Worm (Caenorhabditis elegans) whole organism, L2 larva: ENCODE results near the gene ufm-1.

Experiments
- C34F6.9 ChIP-seq: fragments of 150-350 bp; optimal IDR thresholded peaks from 2 replicates; lab custom pipeline; 2014; ENCODE audit warnings: missing biosample characterization, missing genetic modification characterization
- F13H6.1 ChIP-seq: sonication (generic microtip); optimal IDR thresholded peaks from 2 replicates; lab custom pipeline; 2016; ENCODE audit warnings: missing genetic modification characterization, missing compliant biosample characterization
- R02D3.7 ChIP-seq: fragments of 150-350 bp; optimal IDR thresholded peaks from 2 replicates; lab custom pipeline; 2014; ENCODE audit warnings: missing biosample characterization, missing genetic modification characterization
- Y55F3AM.14 ChIP-seq: fragments of 200-800 bp; sonication (Bioruptor generic); optimal IDR thresholded peaks from 2 replicates; lab custom pipeline; 2018; ENCODE audit warnings: mild to moderate bottlenecking, missing genetic modification characterization, missing compliant biosample characterization
- ZK546.5 ChIP-seq: sonication (generic microtip); optimal IDR thresholded peaks from 2 replicates; lab custom pipeline; 2017; ENCODE audit warnings: missing biosample characterization, missing genetic modification characterization
- alr-1 ChIP-seq: fragments of 150-350 bp; optimal IDR thresholded peaks from 2 replicates; lab custom pipeline; 2014; ENCODE audit warnings: missing biosample characterization, missing genetic modification characterization
- ama-1 ChIP-seq: fragments of 150-350 bp; optimal IDR thresholded peaks from 2 replicates; lab custom pipeline; 2018; ENCODE audit warnings: inconsistent platforms
- blmp-1 ChIP-seq: sonication (generic microtip); optimal IDR thresholded peaks from 2 replicates; lab custom pipeline; 2017; ENCODE audit warnings: missing genetic modification characterization, mild to moderate bottlenecking, missing compliant biosample characterization, antibody characterized with exemption, moderate library complexity; ENCODE audit not compliant: insufficient read depth
- ceh-16 ChIP-seq: fragments of 150-350 bp; optimal IDR thresholded peaks from 2 replicates; lab custom pipeline; 2014; ENCODE audit warnings: missing biosample characterization, missing genetic modification characterization
- ceh-82 ChIP-seq: fragments of 150-350 bp; optimal IDR thresholded peaks from 2 replicates; lab custom pipeline; 2014; ENCODE audit warnings: missing biosample characterization, missing genetic modification characterization
- crh-2 ChIP-seq: sonication (generic microtip); optimal IDR thresholded peaks from 2 replicates; lab custom pipeline; 2017; ENCODE audit warnings: missing biosample characterization, missing genetic modification characterization
- dmd-4 ChIP-seq: sonication (generic microtip); optimal IDR thresholded peaks from 2 replicates; lab custom pipeline; 2017; ENCODE audit warnings: missing biosample characterization, missing genetic modification characterization
- egl-27 ChIP-seq: sonication (generic microtip); optimal IDR thresholded peaks from 3 replicates; lab custom pipeline; 2017; ENCODE audit warnings: missing biosample characterization, missing genetic modification reagents, missing genetic modification characterization
- elt-1 ChIP-seq: fragments of 150-350 bp; optimal IDR thresholded peaks from 2 replicates; lab custom pipeline; 2014; ENCODE audit warnings: missing biosample characterization, missing genetic modification characterization
- elt-3 ChIP-seq: sonication (generic microtip); optimal IDR thresholded peaks from 2 replicates; lab custom pipeline; 2017; ENCODE audit warnings: missing biosample characterization, missing genetic modification characterization
- fos-1 ChIP-seq: fragments of 150-350 bp; optimal IDR thresholded peaks from 2 replicates; lab custom pipeline; 2014; ENCODE audit warnings: missing biosample characterization, missing genetic modification characterization
- gmeb-1 ChIP-seq: fragments of 150-350 bp; optimal IDR thresholded peaks from 2 replicates; lab custom pipeline; 2014; ENCODE audit warnings: missing biosample characterization, missing genetic modification characterization
- lin-11 ChIP-seq: fragments of 150-350 bp; sonication (generic microtip); optimal IDR thresholded peaks from 2 replicates; lab custom pipeline; 2014; ENCODE audit warnings: missing biosample characterization, missing genetic modification characterization, inconsistent platforms, mixed read lengths
- lin-13 ChIP-seq: fragments of 150-350 bp; optimal IDR thresholded peaks from 2 replicates; lab custom pipeline; 2014; ENCODE audit warnings: missing biosample characterization, missing genetic modification reagents, missing genetic modification characterization
- lin-39 ChIP-seq: fragments of 150-350 bp; optimal IDR thresholded peaks from 2 replicates; lab custom pipeline; 2014; ENCODE audit warnings: missing biosample characterization, missing genetic modification reagents, missing genetic modification characterization
- lsy-2 ChIP-seq, 2 experiments: fragments of 150-350 bp in 1 of 2; sonication (generic microtip) in 1 of 2; optimal IDR thresholded peaks; 2 replicates each; lab custom pipeline; 2014 to 2017; ENCODE audit warnings: missing biosample characterization in 2 of 2, missing genetic modification characterization in 2 of 2
- mab-5 ChIP-seq: fragments of 150-350 bp; optimal IDR thresholded peaks from 2 replicates; lab custom pipeline; 2014; ENCODE audit warnings: missing biosample characterization, missing genetic modification characterization
- mbf-1 ChIP-seq: sonication (generic microtip); optimal IDR thresholded peaks from 2 replicates; lab custom pipeline; 2017; ENCODE audit warnings: missing biosample characterization, missing genetic modification characterization
- mdl-1 ChIP-seq, 2 experiments: fragments of 150-350 bp in 1 of 2; sonication (generic microtip) in 1 of 2; optimal IDR thresholded peaks; 2 replicates each; lab custom pipeline; 2017; ENCODE audit warnings: missing biosample characterization in 2 of 2, missing genetic modification characterization in 2 of 2
- nhr-10 ChIP-seq: sonication (generic microtip); optimal IDR thresholded peaks from 2 replicates; lab custom pipeline; 2017; ENCODE audit warnings: missing biosample characterization, missing genetic modification characterization
- nhr-11 ChIP-seq: fragments of 150-350 bp; optimal IDR thresholded peaks from 2 replicates; lab custom pipeline; 2014; ENCODE audit warnings: missing biosample characterization, missing genetic modification characterization
- nhr-12 ChIP-seq: fragments of 150-350 bp; optimal IDR thresholded peaks from 2 replicates; lab custom pipeline; 2014; ENCODE audit warnings: missing biosample characterization, missing genetic modification characterization
- nhr-129 ChIP-seq: fragments of 150-350 bp; optimal IDR thresholded peaks from 2 replicates; lab custom pipeline; 2014; ENCODE audit warnings: missing biosample characterization, missing genetic modification characterization
- nhr-21 ChIP-seq: fragments of 150-350 bp; optimal IDR thresholded peaks from 2 replicates; lab custom pipeline; 2014; ENCODE audit warnings: missing biosample characterization, missing genetic modification characterization
- nhr-23 ChIP-seq: fragments of 150-350 bp; optimal IDR thresholded peaks from 2 replicates; lab custom pipeline; 2014; ENCODE audit warnings: missing biosample characterization, missing genetic modification reagents, missing genetic modification characterization
- nhr-237 ChIP-seq: fragments of 150-350 bp; optimal IDR thresholded peaks from 2 replicates; lab custom pipeline; 2014; ENCODE audit warnings: missing biosample characterization, missing genetic modification characterization
- nhr-25 ChIP-seq: fragments of 150-350 bp; sonication (generic microtip); optimal IDR thresholded peaks from 3 replicates; lab custom pipeline; 2014; ENCODE audit warnings: missing biosample characterization, missing genetic modification characterization
- nhr-6 ChIP-seq: fragments of 150-350 bp; optimal IDR thresholded peaks from 2 replicates; lab custom pipeline; 2014; ENCODE audit warnings: missing biosample characterization, missing genetic modification characterization
- nhr-77 ChIP-seq: fragments of 150-350 bp; optimal IDR thresholded peaks from 2 replicates; lab custom pipeline; 2014; ENCODE audit warnings: missing biosample characterization, missing genetic modification characterization
- peb-1 ChIP-seq: fragments of 150-350 bp; optimal IDR thresholded peaks from 2 replicates; lab custom pipeline; 2014; ENCODE audit warnings: missing biosample characterization, missing genetic modification characterization
- sem-4 ChIP-seq: fragments of 150-350 bp; optimal IDR thresholded peaks from 2 replicates; lab custom pipeline; 2014; ENCODE audit warnings: missing biosample characterization, missing genetic modification reagents, missing genetic modification characterization
- skn-1 ChIP-seq: sonication (generic microtip); optimal IDR thresholded peaks from 2 replicates; lab custom pipeline; 2017; ENCODE audit warnings: missing biosample characterization, missing genetic modification characterization
- sma-3 ChIP-seq: sonication (generic microtip); optimal IDR thresholded peaks from 2 replicates; lab custom pipeline; 2016; ENCODE audit warnings: missing genetic modification reagents, missing genetic modification characterization, missing compliant biosample characterization
- sma-9 ChIP-seq, 2 experiments: fragments of 150-350 bp in 1 of 2; sonication (generic microtip) in 1 of 2; optimal IDR thresholded peaks; 2 replicates each; lab custom pipeline; 2014 to 2016; ENCODE audit warnings: missing genetic modification characterization in 2 of 2, mild to moderate bottlenecking in 1 of 2, missing biosample characterization in 1 of 2, missing compliant biosample characterization in 1 of 2, missing genetic modification reagents in 1 of 2, moderate library complexity in 1 of 2
- snpc-4 ChIP-seq: fragments of 150-350 bp; optimal IDR thresholded peaks from 2 replicates; lab custom pipeline; 2014; ENCODE audit warnings: missing biosample characterization, missing genetic modification characterization
- unc-39 ChIP-seq: fragments of 150-350 bp; optimal IDR thresholded peaks from 2 replicates; lab custom pipeline; 2014; ENCODE audit warnings: missing biosample characterization, missing genetic modification characterization
- unc-55 ChIP-seq: fragments of 150-350 bp; sonication (generic microtip); optimal IDR thresholded peaks from 3 replicates; lab custom pipeline; 2014; ENCODE audit warnings: missing biosample characterization, missing genetic modification reagents, missing genetic modification characterization
- unc-62 ChIP-seq: fragments of 150-350 bp; optimal IDR thresholded peaks from 2 replicates; lab custom pipeline; 2014; ENCODE audit warnings: missing biosample characterization, missing genetic modification reagents, missing genetic modification characterization
- zag-1 ChIP-seq: fragments of 150-350 bp; optimal IDR thresholded peaks from 2 replicates; lab custom pipeline; 2014; ENCODE audit warnings: missing biosample characterization, missing genetic modification characterization
- ztf-1 ChIP-seq: fragments of 200-800 bp; sonication (Bioruptor generic); conservative IDR thresholded peaks from 2 replicates; pipeline ENCODE4 v1.3.6; 2022; ENCODE audit warnings: missing genetic modification characterization, missing compliant biosample characterization
- ztf-11 ChIP-seq: sonication (generic microtip); optimal IDR thresholded peaks from 2 replicates; lab custom pipeline; 2017; ENCODE audit warnings: missing biosample characterization, missing genetic modification characterization
- ztf-4 ChIP-seq: fragments of 150-350 bp; optimal IDR thresholded peaks from 2 replicates; lab custom pipeline; 2014; ENCODE audit warnings: missing biosample characterization, missing genetic modification characterization

ufm-1 gene

DNA sequence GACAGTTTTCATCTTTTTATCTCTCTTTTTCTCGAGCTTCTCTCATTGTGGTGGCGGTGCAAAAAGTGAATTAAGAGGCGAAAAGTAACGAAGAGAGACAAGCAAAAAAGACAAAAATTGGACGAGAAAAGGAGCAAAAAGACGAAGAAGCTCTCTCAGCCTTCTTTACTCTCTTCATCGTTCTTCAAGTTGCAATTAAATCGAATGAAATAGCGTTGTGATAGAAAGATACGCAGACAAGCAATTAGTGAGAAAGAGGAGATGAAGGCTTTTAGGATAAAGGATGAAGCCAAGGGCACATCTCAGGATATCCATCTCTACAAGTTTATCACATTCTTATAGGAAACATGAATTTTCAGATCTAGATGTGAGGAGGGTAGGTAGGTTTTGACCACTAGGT is 10.6 kb upstream of the ufm-1 start:
- TF ChIP-seq ztf-11 (tag; lab: Kevin White, UChicago) (no peak), gmeb-1 (tag; lab: Kevin White, UChicago) (no peak), lin-39 (tag; lab: Kevin White, UChicago) (peak; percentile 25), elt-3 (tag; lab: Kevin White, UChicago) (no peak), C34F6.9 (tag; lab: Kevin White, UChicago) (peak; percentile 50), nhr-21 (tag; lab: Kevin White, UChicago) (no peak), fos-1 (tag; lab: Kevin White, UChicago) (no peak), elt-1 (tag; lab: Kevin White, UChicago) (no peak), nhr-25 (no peak), unc-55 (GFP tag; lab: Kevin White, UChicago) (no peak), alr-1 (no peak), peb-1 (tag; lab: Kevin White, UChicago) (no peak), nhr-129 (tag; lab: Kevin White, UChicago) (peak; percentile 31), sma-9 (GFP tag; optimal IDR thresholded peaks at IDR 0.05; lab: Kevin White, UChicago) (peak; percentile 9), sma-9 (tag; optimal IDR thresholded peaks at IDR 0.05; lab: Kevin White, UChicago) (no peak), lsy-2 (tag; optimal IDR thresholded peaks at IDR 0.05; lab: Kevin White, UChicago) (peak in 1 of 2 experiments; percentile 17)

DNA sequence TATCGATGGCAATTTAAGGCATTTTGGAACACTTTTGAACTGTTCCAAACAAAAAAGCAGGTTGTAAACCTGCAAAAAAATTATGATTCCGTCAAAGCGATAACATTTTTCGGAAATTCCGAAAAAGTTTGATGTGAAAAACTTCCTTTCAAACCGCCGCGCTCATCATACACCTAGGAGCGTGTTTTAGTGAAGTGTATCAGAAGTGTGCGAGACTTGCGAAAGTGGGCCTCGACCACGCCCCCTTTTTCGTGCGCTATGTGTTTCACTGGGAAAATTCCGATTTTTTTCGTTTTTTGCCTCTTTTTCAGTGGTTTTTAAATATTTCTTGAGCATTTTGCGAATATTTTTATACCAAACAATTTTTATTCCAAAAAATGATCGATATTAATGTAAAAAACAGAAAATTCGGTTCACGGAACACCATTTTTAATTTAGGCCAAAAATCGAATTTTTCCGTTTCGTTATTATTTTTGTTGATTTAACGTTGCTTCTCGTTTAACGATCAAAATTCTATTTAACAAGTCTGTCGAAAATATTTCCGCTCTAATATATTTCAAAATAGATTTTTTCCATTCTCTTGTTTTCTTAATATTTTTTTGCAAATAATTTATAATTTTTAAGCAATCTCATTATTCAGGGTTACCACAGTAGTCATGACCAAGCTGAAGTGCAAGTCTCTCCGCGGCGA is 4.1 kb upstream of the ufm-1 start, which contains the start of gene rpl-35:
Gene rpl-35, plus strand, starts transcription at position 641 of the 691 bp plus-strand sequence.
- TF ChIP-seq C34F6.9 (tag; lab: Kevin White, UChicago) (peak; percentile 100), sem-4 (tag; lab: Kevin White, UChicago) (peak; percentile 100), mbf-1 (tag; lab: Kevin White, UChicago) (peak; percentile 66), ZK546.5 (tag; lab: Kevin White, UChicago) (peak; percentile 94), nhr-23 (tag; lab: Kevin White, UChicago) (peak; percentile 15), nhr-10 (tag; lab: Kevin White, UChicago) (peak; percentile 94), snpc-4 (tag; lab: Kevin White, UChicago) (peak; percentile 93), unc-39 (tag; lab: Kevin White, UChicago) (peak; percentile 20), ztf-1 (GFP tag; lab: Robert Waterston, UW) (0 out of 2 replicates have a peak, but pooled peaks have one; percentile 86), fos-1 (tag; lab: Kevin White, UChicago) (peak; percentile 99), elt-1 (tag; lab: Kevin White, UChicago) (peak; percentile 69), blmp-1 (tag; lab: Kevin White, UChicago) (peak; percentile 97), sma-3 (peak; percentile 100), lsy-2 (tag; optimal IDR thresholded peaks at IDR 0.05; lab: Kevin White, UChicago) (peak; percentile 98 to 99), ztf-4 (tag; lab: Kevin White, UChicago) (peak; percentile 100), ceh-16 (tag; lab: Kevin White, UChicago) (peak; percentile 100), mab-5 (tag; lab: Kevin White, UChicago) (peak; percentile 98), alr-1 (no peak), peb-1 (tag; lab: Kevin White, UChicago) (peak; percentile 52), gmeb-1 (tag; lab: Kevin White, UChicago) (peak; percentile 100), lin-39 (tag; lab: Kevin White, UChicago) (peak; percentile 90), zag-1 (peak; percentile 99), lin-11 (peak; percentile 100), nhr-25 (peak; percentile 100), Y55F3AM.14 (GFP tag; lab: Kevin White, UChicago) (peak; percentile 99), nhr-12 (peak; percentile 72), ama-1 (peak; percentile 93), ceh-82 (peak; percentile 98), unc-62 (peak; percentile 96), unc-55 (GFP tag; lab: Kevin White, UChicago) (peak; percentile 100), nhr-6 (tag; lab: Kevin White, UChicago) (peak; percentile 100), dmd-4 (peak; percentile 71), mdl-1 (tag; optimal IDR thresholded peaks at IDR 0.05; lab: Kevin White, UChicago) (peak; percentile 51 to 96), skn-1 (tag; lab: Kevin White, UChicago) (peak; percentile 98), F13H6.1 (peak; percentile 100), egl-27 (tag; lab: Kevin White, UChicago) (peak; percentile 99), crh-2 (peak; percentile 100), sma-9 (GFP tag; optimal IDR thresholded peaks at IDR 0.05; lab: Kevin White, UChicago) (peak; percentile 99), sma-9 (tag; optimal IDR thresholded peaks at IDR 0.05; lab: Kevin White, UChicago) (peak; percentile 16), nhr-129 (tag; lab: Kevin White, UChicago) (peak; percentile 99), nhr-11 (tag; lab: Kevin White, UChicago) (peak; percentile 82), nhr-21 (tag; lab: Kevin White, UChicago) (peak; percentile 100), nhr-77 (tag; lab: Kevin White, UChicago) (peak; percentile 94), lin-13 (GFP tag; lab: Kevin White, UChicago) (peak; percentile 99), nhr-237 (tag; lab: Kevin White, UChicago) (peak; percentile 94), ztf-11 (tag; lab: Kevin White, UChicago) (peak; percentile 76), elt-3 (tag; lab: Kevin White, UChicago) (no peak), R02D3.7 (peak; percentile 88)
